Worm (Caenorhabditis elegans) whole organism, early embryonic: ENCODE measurements around the gene F44A2.5.

Experiments used
- B0310.2 ChIP-seq: sonication (generic microtip); optimal IDR thresholded peaks from 2 replicates; lab custom pipeline; 2016; ENCODE audit warnings: mild to moderate bottlenecking, missing genetic modification characterization, missing compliant biosample characterization
- F13C5.2 ChIP-seq: sonication (generic microtip); optimal IDR thresholded peaks from 2 replicates; lab custom pipeline; 2017; ENCODE audit warnings: mild to moderate bottlenecking, missing genetic modification characterization, inconsistent platforms, missing compliant biosample characterization
- aly-1 ChIP-seq: sonication (generic microtip); optimal IDR thresholded peaks from 2 replicates; lab custom pipeline; 2016; ENCODE audit warnings: missing genetic modification characterization, missing compliant biosample characterization
- ama-1 ChIP-seq: fragments of 150-350 bp; optimal IDR thresholded peaks from 2 replicates; lab custom pipeline; 2014
- ceh-13 ChIP-seq: fragments of 200-800 bp; sonication (Bioruptor generic); optimal IDR thresholded peaks from 2 replicates; lab custom pipeline; 2018; ENCODE audit warnings: mild to moderate bottlenecking, missing genetic modification characterization, missing compliant biosample characterization
- ceh-36 ChIP-seq: sonication (generic microtip); optimal IDR thresholded peaks from 2 replicates; lab custom pipeline; 2016; ENCODE audit warnings: missing genetic modification characterization, inconsistent platforms, missing compliant biosample characterization
- ets-7 ChIP-seq: sonication (generic microtip); optimal IDR thresholded peaks from 2 replicates; lab custom pipeline; 2016; ENCODE audit warnings: missing genotype, missing genetic modification characterization, missing compliant biosample characterization
- flt-1 ChIP-seq: fragments of 200-800 bp; sonication (Bioruptor generic); IDR thresholded peaks from 2 replicates; pipeline ENCODE4 v1.3.6; 2022; ENCODE audit warnings: missing genetic modification characterization, missing compliant biosample characterization
- hmbx-1 ChIP-seq: sonication (generic microtip); optimal IDR thresholded peaks from 2 replicates; lab custom pipeline; 2016; ENCODE audit warnings: mild to moderate bottlenecking, missing genetic modification characterization, missing compliant biosample characterization
- hmg-4 ChIP-seq: fragments of 200-800 bp; sonication (Bioruptor generic); optimal IDR thresholded peaks from 2 replicates; lab custom pipeline; 2018; ENCODE audit warnings: mild to moderate bottlenecking, missing genetic modification characterization, missing compliant biosample characterization
- scrt-1 ChIP-seq: fragments of 200-800 bp; sonication (Bioruptor generic); IDR thresholded peaks from 2 replicates; pipeline ENCODE4 v1.3.6; 2022; ENCODE audit warnings: missing genetic modification characterization, missing compliant biosample characterization
- sea-1 ChIP-seq: fragments of 200-800 bp; sonication (Bioruptor generic); conservative IDR thresholded peaks from 2 replicates; pipeline ENCODE4 v1.3.6; 2022; ENCODE audit warnings: missing genetic modification characterization, missing compliant biosample characterization
- tbx-11 ChIP-seq: fragments of 200-800 bp; sonication (Bioruptor generic); IDR thresholded peaks from 2 replicates; pipeline ENCODE4 v1.3.6; 2022; ENCODE audit warnings: missing genetic modification characterization, missing compliant biosample characterization
- tra-4 ChIP-seq: sonication (generic microtip); optimal IDR thresholded peaks from 2 replicates; lab custom pipeline; 2017; ENCODE audit warnings: missing genetic modification characterization, missing compliant biosample characterization

DNA sequence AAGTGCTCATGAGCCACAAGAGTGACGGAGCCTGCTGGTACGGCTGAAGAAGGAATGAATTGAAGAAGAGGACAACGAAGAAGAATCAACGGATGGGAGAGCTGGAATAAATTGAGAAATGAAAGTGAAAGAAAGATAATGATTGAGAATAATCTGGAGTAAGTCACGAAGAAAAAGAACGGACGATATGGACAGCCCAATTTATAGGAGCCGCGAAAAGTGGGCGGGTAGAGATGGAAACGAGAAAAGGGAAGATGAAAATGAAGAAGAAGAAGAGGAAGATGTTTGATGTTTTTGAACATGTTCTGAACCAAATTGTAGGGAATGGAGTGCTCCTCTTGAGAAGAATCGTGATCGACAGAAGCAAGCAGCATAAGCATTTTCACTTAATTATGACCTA, 31.0 kb upstream of the F44A2.5 start, which contains the start of gene slc-17.7:
- TF ChIP-seq tra-4 (tag; lab: Kevin White, UChicago), result no peak
- no peak for TF ChIP-seq hmg-4 (GFP tag; lab: Kevin White, UChicago)
- TF ChIP-seq ceh-36 (tag; lab: Kevin White, UChicago), result no peak
- TF ChIP-seq ceh-13 (GFP tag; lab: Kevin White, UChicago), result no peak
- TF ChIP-seq hmbx-1, result no peak
- no peak for TF ChIP-seq flt-1
- no peak for TF ChIP-seq sea-1 (GFP tag; lab: Robert Waterston, UW)
- TF ChIP-seq aly-1 (tag; lab: Kevin White, UChicago), result no peak
- no peak for TF ChIP-seq scrt-1 (GFP tag; lab: Robert Waterston, UW)
- TF ChIP-seq B0310.2, result no peak
- TF ChIP-seq ama-1 (lab: Kevin White, UChicago), result no peak
- no peak for TF ChIP-seq ets-7 (tag; lab: Kevin White, UChicago)
- no peak for TF ChIP-seq F13C5.2 (tag; lab: Kevin White, UChicago)
- no peak for TF ChIP-seq tbx-11 (GFP tag; lab: Robert Waterston, UW)
